Worm (Caenorhabditis elegans) whole organism, L3 larva: ENCODE measurements around the gene R05D8.9.

Source experiments
- ZK546.5 ChIP-seq: sonication (generic microtip); optimal IDR thresholded peaks from 2 replicates; lab custom pipeline; 2017; ENCODE audit warnings: missing biosample characterization, missing genetic modification characterization
- aly-2 ChIP-seq: fragments of 150-350 bp; optimal IDR thresholded peaks from 2 replicates; lab custom pipeline; 2014; ENCODE audit warnings: missing biosample characterization, missing genetic modification characterization
- ceh-16 ChIP-seq: sonication (generic microtip); optimal IDR thresholded peaks from 2 replicates; lab custom pipeline; 2017; ENCODE audit warnings: missing biosample characterization, missing genetic modification characterization
- ceh-28 ChIP-seq: fragments of 150-350 bp; optimal IDR thresholded peaks from 2 replicates; lab custom pipeline; 2014; ENCODE audit warnings: missing biosample characterization, missing genetic modification reagents, missing genetic modification characterization
- ceh-82 ChIP-seq: fragments of 150-350 bp; optimal IDR thresholded peaks from 2 replicates; lab custom pipeline; 2014; ENCODE audit warnings: missing biosample characterization, missing genetic modification characterization
- ceh-9 ChIP-seq: sonication (generic microtip); optimal IDR thresholded peaks from 2 replicates; lab custom pipeline; 2018; ENCODE audit warnings: missing biosample characterization, missing genetic modification characterization
- daf-12 ChIP-seq: fragments of 150-350 bp; optimal IDR thresholded peaks from 2 replicates; lab custom pipeline; 2014; ENCODE audit warnings: missing biosample characterization, missing genetic modification reagents, missing genetic modification characterization
- egl-27 ChIP-seq: sonication (generic microtip); optimal IDR thresholded peaks from 4 replicates; lab custom pipeline; 2017; ENCODE audit warnings: missing biosample characterization, missing genetic modification reagents, missing genetic modification characterization
- egl-5 ChIP-seq: fragments of 150-350 bp; optimal IDR thresholded peaks from 2 replicates; lab custom pipeline; 2017; ENCODE audit warnings: missing biosample characterization, missing genetic modification reagents, missing genetic modification characterization, inconsistent platforms
- elt-2 ChIP-seq: sonication (generic microtip); optimal IDR thresholded peaks from 2 replicates; lab custom pipeline; 2016; ENCODE audit warnings: missing genetic modification reagents, mild to moderate bottlenecking, missing genetic modification characterization, missing compliant biosample characterization
- elt-3 ChIP-seq, 3 experiments: fragments of 150-350 bp in 1 of 3; sonication (generic microtip) in 2 of 3; optimal IDR thresholded peaks; 2 replicates in 2 of 3; 4 replicates in 1 of 3; lab custom pipeline; 2014 to 2017; ENCODE audit warnings: missing biosample characterization in 3 of 3, missing genetic modification characterization in 3 of 3
- eor-1 ChIP-seq, 2 experiments: fragments of 150-350 bp; optimal IDR thresholded peaks; 2 replicates each; lab custom pipeline; 2014 to 2018; ENCODE audit warnings: missing biosample characterization in 2 of 2, missing genetic modification characterization in 2 of 2
- fkh-10 ChIP-seq: sonication (generic microtip); optimal IDR thresholded peaks from 2 replicates; lab custom pipeline; 2017; ENCODE audit warnings: missing biosample characterization, missing genetic modification reagents, missing genetic modification characterization
- fkh-2 ChIP-seq: fragments of 150-350 bp; optimal IDR thresholded peaks from 2 replicates; lab custom pipeline; 2014; ENCODE audit warnings: missing biosample characterization, missing genetic modification reagents, missing genetic modification characterization
- hmg-11 ChIP-seq: sonication (generic microtip); optimal IDR thresholded peaks from 2 replicates; lab custom pipeline; 2016; ENCODE audit warnings: missing genetic modification characterization, missing compliant biosample characterization
- lin-15B ChIP-seq: fragments of 150-350 bp; optimal IDR thresholded peaks from 2 replicates; lab custom pipeline; 2014; ENCODE audit warnings: missing biosample characterization, missing genetic modification characterization
- lin-39 ChIP-seq: fragments of 150-350 bp; optimal IDR thresholded peaks from 2 replicates; lab custom pipeline; 2018; ENCODE audit warnings: missing biosample characterization, missing genetic modification reagents, missing genetic modification characterization
- mdl-1 ChIP-seq: fragments of 150-350 bp; optimal IDR thresholded peaks from 2 replicates; lab custom pipeline; 2014; ENCODE audit warnings: missing biosample characterization, missing genetic modification characterization
- nfya-1 ChIP-seq: sonication (generic microtip); optimal IDR thresholded peaks from 2 replicates; lab custom pipeline; 2017; ENCODE audit warnings: missing genetic modification characterization, mild to moderate bottlenecking, missing compliant biosample characterization, antibody characterized with exemption, moderate library complexity; ENCODE audit not compliant: insufficient read depth
- nhr-11 ChIP-seq: fragments of 150-350 bp; optimal IDR thresholded peaks from 2 replicates; lab custom pipeline; 2014; ENCODE audit warnings: missing biosample characterization, missing genetic modification characterization
- nhr-12 ChIP-seq: fragments of 150-350 bp; optimal IDR thresholded peaks from 2 replicates; lab custom pipeline; 2014; ENCODE audit warnings: missing biosample characterization, missing genetic modification characterization
- nhr-23 ChIP-seq: fragments of 150-350 bp; optimal IDR thresholded peaks from 2 replicates; lab custom pipeline; 2014; ENCODE audit warnings: missing biosample characterization, missing genetic modification reagents, missing genetic modification characterization
- nhr-25 ChIP-seq: sonication (generic microtip); optimal IDR thresholded peaks from 2 replicates; lab custom pipeline; 2017; ENCODE audit warnings: missing biosample characterization, missing genetic modification characterization
- nhr-28 ChIP-seq: fragments of 150-350 bp; optimal IDR thresholded peaks from 2 replicates; lab custom pipeline; 2014; ENCODE audit warnings: missing biosample characterization, missing genetic modification characterization
- nhr-43 ChIP-seq: sonication (generic microtip); optimal IDR thresholded peaks from 2 replicates; lab custom pipeline; 2016; ENCODE audit warnings: mild to moderate bottlenecking, missing genetic modification characterization, missing compliant biosample characterization; ENCODE audit not compliant: poor library complexity, severe bottlenecking
- nhr-67 ChIP-seq: fragments of 150-350 bp; optimal IDR thresholded peaks from 2 replicates; lab custom pipeline; 2014; ENCODE audit warnings: missing biosample characterization, missing genetic modification characterization
- nhr-77 ChIP-seq: fragments of 150-350 bp; optimal IDR thresholded peaks from 2 replicates; lab custom pipeline; 2014; ENCODE audit warnings: missing biosample characterization, missing genetic modification characterization
- pha-4 ChIP-seq: fragments of 150-350 bp; optimal IDR thresholded peaks from 2 replicates; lab custom pipeline; 2014; ENCODE audit warnings: missing biosample characterization, missing genetic modification reagents, missing genetic modification characterization
- pqm-1 ChIP-seq: fragments of 150-350 bp; optimal IDR thresholded peaks from 2 replicates; lab custom pipeline; 2017; ENCODE audit warnings: missing biosample characterization, missing genetic modification characterization, inconsistent platforms
- sea-2 ChIP-seq: fragments of 150-350 bp; sonication (generic microtip); optimal IDR thresholded peaks from 4 replicates; lab custom pipeline; 2014; ENCODE audit warnings: missing biosample characterization, missing genetic modification reagents, missing genetic modification characterization
- skn-1 ChIP-seq: fragments of 150-350 bp; optimal IDR thresholded peaks from 2 replicates; lab custom pipeline; 2014; ENCODE audit warnings: missing biosample characterization, missing genetic modification characterization
- snpc-4 ChIP-seq: fragments of 150-350 bp; optimal IDR thresholded peaks from 2 replicates; lab custom pipeline; 2014; ENCODE audit warnings: missing biosample characterization, missing genetic modification characterization
- tbx-2 ChIP-seq: sonication (generic microtip); optimal IDR thresholded peaks from 2 replicates; lab custom pipeline; 2016; ENCODE audit warnings: mild to moderate bottlenecking, missing genetic modification characterization, missing compliant biosample characterization
- unc-62 ChIP-seq: fragments of 150-350 bp; sonication (generic microtip); optimal IDR thresholded peaks from 4 replicates; lab custom pipeline; 2014; ENCODE audit warnings: missing biosample characterization, missing genetic modification reagents, missing genetic modification characterization
- zag-1 ChIP-seq: fragments of 150-350 bp; optimal IDR thresholded peaks from 2 replicates; lab custom pipeline; 2014; ENCODE audit warnings: missing biosample characterization, missing genetic modification characterization
- ztf-11 ChIP-seq: fragments of 150-350 bp; optimal IDR thresholded peaks from 2 replicates; lab custom pipeline; 2014; ENCODE audit warnings: missing biosample characterization, missing genetic modification characterization
- ztf-4 ChIP-seq: fragments of 150-350 bp; optimal IDR thresholded peaks from 2 replicates; lab custom pipeline; 2014; ENCODE audit warnings: missing biosample characterization, missing genetic modification characterization

R05D8.9 gene

DNA sequence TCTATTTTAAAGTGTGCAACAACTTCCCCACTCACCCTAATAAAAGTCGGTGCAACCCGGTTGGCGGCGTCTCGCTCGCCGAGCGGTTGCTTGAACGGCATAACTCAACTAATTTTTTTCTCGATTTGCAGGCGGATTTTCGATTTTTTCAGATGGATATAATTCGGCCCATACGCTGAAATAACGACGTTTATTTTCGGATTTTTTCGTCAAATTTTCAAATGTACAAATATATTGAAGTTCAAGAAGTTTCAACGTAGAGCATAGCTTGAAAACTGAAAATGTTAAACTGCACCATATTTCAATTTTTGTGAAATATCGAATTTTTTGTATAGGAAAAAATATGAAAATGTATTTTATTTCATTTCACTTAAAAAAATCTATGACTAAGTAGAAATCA is 40.4 kb upstream of the R05D8.9 start, which contains the start of gene ketn-1:
TSS of gene ketn-1 (minus strand) at position 101 of the 400 bp plus-strand sequence.
- TF ChIP-seq fkh-2 (tag; lab: Kevin White, UChicago) (no peak), lin-39 (no peak), elt-2 (tag; lab: Kevin White, UChicago) (no peak), ceh-82 (no peak), snpc-4 (tag; lab: Kevin White, UChicago) (no peak), zag-1 (tag; lab: Kevin White, UChicago) (no peak), elt-3 (tag; optimal IDR thresholded peaks at IDR 0.05; lab: Kevin White, UChicago) (no peak), egl-27 (tag; lab: Kevin White, UChicago) (no peak), nhr-11 (tag; lab: Kevin White, UChicago) (no peak), mdl-1 (tag; lab: Kevin White, UChicago) (no peak), ztf-11 (tag; lab: Kevin White, UChicago) (no peak), ceh-28 (tag; lab: Kevin White, UChicago) (no peak), ceh-9 (tag; lab: Kevin White, UChicago) (no peak), ztf-4 (tag; lab: Kevin White, UChicago) (no peak), pqm-1 (tag; lab: Kevin White, UChicago) (no peak)

DNA sequence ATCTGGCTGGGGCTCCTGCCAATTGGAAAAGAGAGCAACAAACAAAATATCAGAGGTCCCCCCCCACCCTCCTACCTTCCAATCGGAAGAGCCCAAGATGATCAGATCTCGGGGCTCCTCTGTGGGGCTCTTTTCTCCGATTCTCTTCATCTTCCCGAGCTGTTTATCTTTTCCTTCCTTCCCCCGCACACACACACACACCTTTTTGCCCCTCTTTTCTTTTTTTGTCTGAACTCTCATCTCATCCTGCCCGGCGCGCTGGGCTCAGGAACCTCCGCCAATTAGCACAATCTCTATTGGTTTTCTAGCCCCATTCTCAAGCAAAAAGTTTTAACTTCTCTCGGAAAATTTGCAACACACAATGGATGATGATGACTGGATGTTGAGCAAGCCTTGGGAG is 35.9 kb upstream of the R05D8.9 start:
- TF ChIP-seq egl-5 (no peak), nhr-28 (tag; lab: Kevin White, UChicago) (no peak), tbx-2 (no peak), nfya-1 (peak; percentile 54)

DNA sequence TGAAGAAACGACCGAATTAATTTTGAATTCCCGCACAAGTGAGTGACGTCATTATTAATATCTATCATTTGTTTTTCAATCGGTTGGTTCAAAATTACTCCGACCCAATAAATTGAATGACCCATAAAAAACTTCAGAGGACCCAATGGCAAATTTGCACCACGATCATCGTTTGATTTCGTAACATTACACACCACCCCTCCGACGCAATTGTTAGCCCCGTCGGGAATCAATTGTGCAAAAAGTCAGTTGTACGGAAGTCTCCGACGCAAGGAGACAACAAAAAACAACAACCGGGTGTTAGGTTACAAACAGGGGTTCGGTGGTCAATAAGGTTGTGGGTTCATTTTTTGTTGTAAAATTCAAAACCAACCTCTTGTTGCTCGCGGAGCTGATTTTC is 34.6 kb upstream of the R05D8.9 start:
- TF ChIP-seq nhr-77 (no peak), egl-5 (peak; percentile 78), elt-3 (tag; optimal IDR thresholded peaks at IDR 0.05; lab: Kevin White, UChicago) (no peak), nfya-1 (no peak), pha-4 (peak; percentile 6)

DNA sequence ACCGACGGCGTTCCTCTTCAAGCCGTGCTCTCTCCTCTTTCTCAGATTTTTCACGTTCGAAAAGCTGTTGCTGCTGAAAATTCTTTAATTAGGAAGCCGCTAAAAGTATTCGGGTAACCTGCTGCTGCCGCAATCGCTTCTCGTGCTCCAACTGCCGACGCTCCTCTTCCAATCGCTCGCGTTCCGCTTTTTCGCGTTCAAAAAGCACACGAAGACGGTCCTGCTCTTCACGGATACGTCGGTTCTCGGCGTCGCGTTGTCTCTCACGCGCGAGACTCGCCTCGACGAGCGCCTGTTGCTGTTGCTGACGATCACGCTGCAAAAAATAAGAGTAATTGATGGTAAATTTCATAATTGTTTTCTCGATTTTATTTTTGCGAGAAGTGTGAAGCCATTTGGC is 33.3 kb upstream of the R05D8.9 start:
- no peak for TF ChIP-seq snpc-4 (tag; lab: Kevin White, UChicago)
- TF ChIP-seq nhr-43 (tag; lab: Kevin White, UChicago) = no peak
- no peak for TF ChIP-seq ceh-82
- no peak for TF ChIP-seq nhr-67 (tag; lab: Kevin White, UChicago)
- TF ChIP-seq daf-12 (tag; lab: Kevin White, UChicago) = no peak
- no peak for TF ChIP-seq sea-2
- TF ChIP-seq zag-1 (tag; lab: Kevin White, UChicago) = no peak
- no peak for TF ChIP-seq nhr-11 (tag; lab: Kevin White, UChicago)
- TF ChIP-seq fkh-10 = no peak
- TF ChIP-seq lin-15B (tag; lab: Kevin White, UChicago) = no peak
- no peak for TF ChIP-seq pha-4

DNA sequence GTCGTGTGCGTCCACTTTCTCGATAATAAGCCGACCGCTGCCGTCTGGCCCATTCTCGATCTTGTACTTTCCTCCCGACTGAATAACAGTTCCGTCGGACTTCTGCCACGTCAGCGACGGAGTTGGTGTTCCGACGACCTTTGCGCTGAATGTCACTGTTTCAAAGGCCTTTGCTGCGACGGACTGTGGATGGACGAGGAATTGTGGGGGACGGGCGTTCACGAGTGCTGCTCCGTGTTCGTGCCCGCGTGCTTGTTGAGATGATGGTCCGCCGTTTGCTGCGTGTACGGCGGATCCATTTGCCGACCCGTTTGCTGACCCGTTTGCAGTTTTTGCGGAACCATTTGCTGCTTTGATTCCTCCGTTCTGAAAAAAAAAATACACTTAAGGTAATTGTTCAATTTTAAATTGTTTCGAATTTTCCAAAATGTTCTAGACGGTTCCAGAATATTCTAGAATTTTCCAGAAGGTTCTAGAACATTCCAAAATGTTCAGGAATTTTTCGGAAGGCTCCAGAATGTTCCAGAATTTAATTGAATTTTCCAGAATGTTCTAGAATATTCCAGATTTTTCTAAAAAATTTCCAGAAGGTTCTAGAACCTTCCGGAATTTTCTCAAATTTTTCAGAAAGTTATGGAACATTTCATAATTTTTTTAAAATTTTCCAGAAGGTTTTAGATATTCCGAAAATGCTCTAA is 32.0 kb upstream of the R05D8.9 start:
- TF ChIP-seq egl-27 (tag; lab: Kevin White, UChicago) (no peak), nhr-43 (tag; lab: Kevin White, UChicago) (no peak), nhr-23 (tag; lab: Kevin White, UChicago) (no peak), ceh-82 (no peak), nhr-12 (no peak), hmg-11 (tag; lab: Kevin White, UChicago) (no peak), nhr-77 (no peak), unc-62 (GFP tag; lab: Kevin White, UChicago) (no peak), sea-2 (no peak)

DNA sequence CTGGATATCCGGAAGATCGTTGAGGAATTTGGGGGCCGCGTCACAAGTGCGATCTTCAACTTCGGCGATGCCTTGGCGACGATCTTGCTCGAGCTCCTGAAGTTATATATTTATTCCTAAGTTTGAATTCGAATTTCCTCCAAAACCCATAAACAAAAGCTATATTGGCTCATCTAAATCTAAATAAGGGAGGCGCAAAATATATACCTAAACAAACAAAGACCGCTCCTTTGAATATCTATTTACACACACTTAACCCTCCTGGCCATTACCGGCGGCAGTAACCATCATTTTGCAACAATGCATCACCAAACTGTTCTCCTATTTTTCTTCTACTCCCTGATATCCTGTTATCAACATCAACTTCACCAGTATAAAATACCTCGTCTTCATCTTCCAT is 28.6 kb upstream of the R05D8.9 start, which contains the start of gene F54E2.2:
TSS of gene F54E2.2 (plus strand) at position 301 of the 400 bp plus-strand sequence.
- TF ChIP-seq nhr-23 (tag; lab: Kevin White, UChicago) (no peak), eor-1 (tag; optimal IDR thresholded peaks at IDR 0.05; lab: Kevin White, UChicago) (no peak), pqm-1 (tag; lab: Kevin White, UChicago) (no peak), nhr-25 (no peak), ceh-82 (no peak), lin-15B (tag; lab: Kevin White, UChicago) (no peak), skn-1 (no peak), ztf-11 (tag; lab: Kevin White, UChicago) (no peak), nhr-11 (tag; lab: Kevin White, UChicago) (no peak), hmg-11 (tag; lab: Kevin White, UChicago) (no peak), ceh-16 (tag; lab: Kevin White, UChicago) (no peak), aly-2 (tag; lab: Kevin White, UChicago) (no peak), nhr-67 (tag; lab: Kevin White, UChicago) (no peak), sea-2 (no peak), elt-3 (tag; optimal IDR thresholded peaks at IDR 0.05; lab: Kevin White, UChicago) (no peak), ZK546.5 (tag; lab: Kevin White, UChicago) (no peak)
